Worm (Caenorhabditis elegans): ENCODE data around the gene nspg-13.

The nspg-13 gene

DNA sequence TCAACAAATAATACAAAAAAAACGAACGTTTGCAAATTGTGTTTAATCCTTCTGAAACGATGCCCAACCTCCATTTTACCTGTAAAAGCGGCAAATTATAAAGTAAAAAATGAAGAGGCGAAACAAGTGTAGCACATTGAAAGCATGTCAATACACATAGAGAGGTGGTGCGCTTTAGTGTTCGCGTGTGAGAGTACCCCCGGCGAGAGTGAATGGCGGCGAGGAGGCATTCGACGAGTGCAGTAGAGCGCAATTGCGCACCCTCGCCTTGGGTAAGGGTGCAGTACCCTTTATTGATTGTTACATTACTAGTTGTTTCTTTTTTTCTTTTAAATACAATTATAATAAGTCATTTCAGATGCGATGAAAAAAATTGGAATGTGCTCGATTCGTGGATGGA is 20.2 kb downstream of the nspg-13 start, which contains the start of gene hst-6 (continued):
- TF ChIP-seq zfh-2 (GFP tag; conservative IDR thresholded peaks at IDR 0.05) (peak; percentile 88), nhr-90 (tag; optimal IDR thresholded peaks at IDR 0.05) (no peak), nhr-27 (tag; optimal IDR thresholded peaks at IDR 0.05) (no peak), mxl-1 (tag; optimal IDR thresholded peaks at IDR 0.05) (no peak), tbx-9 (tag; optimal IDR thresholded peaks at IDR 0.05; ENCODE audit: borderline replicate concordance) (no peak), F57A8.1 (GFP tag; optimal IDR thresholded peaks at IDR 0.05) (no peak), ztf-22 (GFP tag; optimal IDR thresholded peaks at IDR 0.05) (no peak), lir-1 (GFP tag; conservative IDR thresholded peaks at IDR 0.05) (no peak), tlf-1 (GFP tag; optimal IDR thresholded peaks at IDR 0.05) (no peak), bed-2 (GFP tag; IDR thresholded peaks at IDR 0.05) (no peak), hmg-20 (GFP tag; IDR thresholded peaks at IDR 0.05) (no peak; the same call in 1 of the 2 replicates), dpff-1 (tag; optimal IDR thresholded peaks at IDR 0.05) (no peak), ceh-100 (GFP tag; IDR thresholded peaks at IDR 0.05) (no peak), efl-1 (GFP tag; optimal IDR thresholded peaks at IDR 0.05) (no peak), pha-4 (tag; optimal IDR thresholded peaks at IDR 0.05) (no peak), hlh-12 (tag; optimal IDR thresholded peaks at IDR 0.05) (no peak), gei-17 (GFP tag; optimal IDR thresholded peaks at IDR 0.05) (peak; percentile 31), ccch-3 (GFP tag; optimal IDR thresholded peaks at IDR 0.05) (no peak), Y79H2A.3 (GFP tag; conservative IDR thresholded peaks at IDR 0.05) (no peak), let-607 (tag; optimal IDR thresholded peaks at IDR 0.05) (peak in 1 of 2 experiments; percentile 6), B0019.2 (GFP tag; conservative IDR thresholded peaks at IDR 0.05) (no peak), him-1 (tag; optimal IDR thresholded peaks at IDR 0.05) (no peak), ets-4 (GFP tag; optimal IDR thresholded peaks at IDR 0.05) (no peak), aptf-3 (GFP tag; IDR thresholded peaks at IDR 0.05) (no peak), unc-62 (GFP tag; optimal IDR thresholded peaks at IDR 0.05) (no peak), somi-1 (GFP tag; optimal IDR thresholded peaks at IDR 0.05) (no peak), K11D2.4 (GFP tag; IDR thresholded peaks at IDR 0.05) (no peak), F55B11.4 (tag; optimal IDR thresholded peaks at IDR 0.05; ENCODE audit: borderline replicate concordance, insufficient read depth) (no peak), Y53F4B.3 (GFP tag; IDR thresholded peaks at IDR 0.05) (no peak), madf-3 (GFP tag; IDR thresholded peaks at IDR 0.05) (no peak), ztf-25 (GFP tag; IDR thresholded peaks at IDR 0.05) (no peak), F49E8.2 (tag; optimal IDR thresholded peaks at IDR 0.05; ENCODE audit: insufficient read depth) (no peak), snpc-4 (GFP tag; optimal IDR thresholded peaks at IDR 0.05) (no peak), snpc-4 (tag; optimal IDR thresholded peaks at IDR 0.05) (no peak), nhr-179 (tag; optimal IDR thresholded peaks at IDR 0.05) (no peak), mcd-1 (GFP tag; IDR thresholded peaks at IDR 0.05) (peak; percentile 96), ztf-26 (tag; optimal IDR thresholded peaks at IDR 0.05) (no peak), attf-3 (GFP tag; conservative IDR thresholded peaks at IDR 0.05) (peak; percentile 78), ceh-91 (GFP tag; IDR thresholded peaks at IDR 0.05) (no peak), ztf-28 (GFP tag; IDR thresholded peaks at IDR 0.05) (no peak), lin-40 (tag; optimal IDR thresholded peaks at IDR 0.05) (peak; percentile 46), T07F8.4 (tag; optimal IDR thresholded peaks at IDR 0.05) (no peak), dox-1 (GFP tag; IDR thresholded peaks at IDR 0.05) (peak; percentile 72), snpc-1.3 (tag; optimal IDR thresholded peaks at IDR 0.05; ENCODE audit: insufficient read depth) (no peak), akir-1 (GFP tag; optimal IDR thresholded peaks at IDR 0.05) (no peak), F22D6.2 (tag; optimal IDR thresholded peaks at IDR 0.05) (no peak), Y56A3A.18 (GFP tag; IDR thresholded peaks at IDR 0.05) (no peak), chd-7 (tag; optimal IDR thresholded peaks at IDR 0.05) (no peak), F37B4.10 (GFP tag; IDR thresholded peaks at IDR 0.05) (no peak), ztf-3 (GFP tag; optimal IDR thresholded peaks at IDR 0.05) (no peak)
